Fruit fly (Drosophila melanogaster) whole organism, prepupa: ENCODE results near the gene MRG15.

Experiments used
- CG1621 ChIP-seq: fragments of 200-800 bp; sonication (Bioruptor generic); optimal IDR thresholded peaks from 3 replicates; lab custom pipeline; 2018; ENCODE audit warnings: missing biosample characterization, mild to moderate bottlenecking, missing genetic modification characterization
- CG6163 ChIP-seq: fragments of 200-800 bp; sonication (Bioruptor generic); IDR thresholded peaks from 3 replicates; pipeline ENCODE4 v1.3.6; 2022; ENCODE audit warnings: missing biosample characterization, missing genetic modification characterization
- CG6854 ChIP-seq: fragments of 200-800 bp; sonication (Bioruptor generic); optimal IDR thresholded peaks from 2 replicates; lab custom pipeline; 2017; ENCODE audit warnings: missing biosample characterization, mild to moderate bottlenecking, missing genetic modification characterization
- lz ChIP-seq: fragments of 200-800 bp; sonication (Bioruptor generic); optimal IDR thresholded peaks from 3 replicates; lab custom pipeline; 2016; ENCODE audit warnings: missing biosample characterization, missing genetic modification characterization

dm6 chr3R:15316326-15316725 is 38.4 kb upstream of the MRG15 start, which contains the start of gene CG14866:
- TF ChIP-seq lz (GFP tag; lab: Kevin White, UChicago) (no peak), CG1621 (tag; lab: Kevin White, UChicago) (no peak), CG6854 (GFP tag; lab: Kevin White, UChicago) (no peak), CG6163 (GFP tag; lab: Robert Waterston, UW) (no peak)
